Fruit fly (Drosophila melanogaster): ENCODE data around the gene kin17.

Gene kin17

dm6 chr3L:20354363-20354762 is 2.2 kb upstream of the kin17 start:
- TF ChIP-seq CG4318 (GFP tag; optimal IDR thresholded peaks at IDR 0.05) (no peak), fd59A (GFP tag; optimal IDR thresholded peaks at IDR 0.05) (no peak), dsx (GFP tag; optimal IDR thresholded peaks at IDR 0.05; ENCODE audit: poor library complexity, severe bottlenecking) (no peak), Eip93F (GFP tag; optimal IDR thresholded peaks at IDR 0.05) (no peak), CG11294 (GFP tag; IDR thresholded peaks at IDR 0.05) (no peak)

- TF ChIP-seq CG10631 (GFP tag; optimal IDR thresholded peaks at IDR 0.05), result no peak
- TF ChIP-seq CG11294 (GFP tag; IDR thresholded peaks at IDR 0.05), result no peak
- TF ChIP-seq CG3919 (GFP tag; optimal IDR thresholded peaks at IDR 0.05), result no peak
- peak; percentile 98 for TF ChIP-seq svp (GFP tag)
Measured at dm6 chr3L:20354872-20355271, 1.7 kb upstream of the kin17 start.

- no peak for TF ChIP-seq fd59A (GFP tag; optimal IDR thresholded peaks at IDR 0.05)
- TF ChIP-seq Sox102F (GFP tag; optimal IDR thresholded peaks at IDR 0.05), result no peak
- TF ChIP-seq lz (GFP tag; optimal IDR thresholded peaks at IDR 0.05), result no peak
- TF ChIP-seq cyc (GFP tag; optimal IDR thresholded peaks at IDR 0.05), result no peak
- no peak for TF ChIP-seq Hr39 (GFP tag; optimal IDR thresholded peaks at IDR 0.05)
- no peak for TF ChIP-seq acj6 (GFP tag; optimal IDR thresholded peaks at IDR 0.05)
- no peak for TF ChIP-seq CG16779 (tag; optimal IDR thresholded peaks at IDR 0.05)
- TF ChIP-seq spab (GFP tag; optimal IDR thresholded peaks at IDR 0.05), result no peak
Measured at dm6 chr3L:20358212-20358611, 1.6 kb downstream of the kin17 start, which contains the start of gene CG5665. Gene CG5665, plus strand, starts transcription at chr3L:20358512.

dm6 chr3L:20361389-20361788 is 4.8 kb downstream of the kin17 start, which contains the start of gene Prim2:
Gene Prim2, minus strand, starts transcription at chr3L:20361585.
- no peak for TF ChIP-seq net (GFP tag; optimal IDR thresholded peaks at IDR 0.05)

dm6 chr3L:20366074-20366473 is 9.5 kb downstream of the kin17 start:
- TF ChIP-seq svp (GFP tag), result no peak
- TF ChIP-seq CG4318 (GFP tag; optimal IDR thresholded peaks at IDR 0.05), result no peak
- no peak for TF ChIP-seq CG32006 (GFP tag; optimal IDR thresholded peaks at IDR 0.05)
- no peak for TF ChIP-seq vri (GFP tag; optimal IDR thresholded peaks at IDR 0.05)
- no peak for TF ChIP-seq CG6276 (GFP tag; optimal IDR thresholded peaks at IDR 0.05)
- no peak for TF ChIP-seq CG15336 (GFP tag; IDR thresholded peaks at IDR 0.05)
- TF ChIP-seq CG3919 (GFP tag; optimal IDR thresholded peaks at IDR 0.05), result no peak
- no peak for TF ChIP-seq CG6808 (GFP tag; optimal IDR thresholded peaks at IDR 0.05)
- TF ChIP-seq lz (GFP tag; optimal IDR thresholded peaks at IDR 0.05), result no peak
- TF ChIP-seq Smox (GFP tag; optimal IDR thresholded peaks at IDR 0.05), result no peak
- TF ChIP-seq esn (GFP tag; optimal IDR thresholded peaks at IDR 0.05), result no peak
- no peak for TF ChIP-seq Hr4 (GFP tag; optimal IDR thresholded peaks at IDR 0.05)
- no peak for TF ChIP-seq CG11902 (GFP tag; optimal IDR thresholded peaks at IDR 0.05)
- TF ChIP-seq Ets21C (GFP tag; optimal IDR thresholded peaks at IDR 0.05), result no peak
- no peak for TF ChIP-seq cyc (GFP tag; optimal IDR thresholded peaks at IDR 0.05)
- no peak for TF ChIP-seq CG10669 (GFP tag; optimal IDR thresholded peaks at IDR 0.05)
- TF ChIP-seq dsx (GFP tag; optimal IDR thresholded peaks at IDR 0.05; ENCODE audit: poor library complexity, severe bottlenecking), result no peak
- no peak for TF ChIP-seq Hr38 (GFP tag; optimal IDR thresholded peaks at IDR 0.05)

dm6 chr3L:20366674-20367372 is 10.2 kb downstream of the kin17 start, which contains the start of the genes Toll-9 and in:
Gene Toll-9, minus strand, starts transcription at chr3L:20366724.
Gene in, plus strand, starts transcription at chr3L:20367198.
- TF ChIP-seq ss (GFP tag; optimal IDR thresholded peaks at IDR 0.05) (no peak), CG7368 (GFP tag; optimal IDR thresholded peaks at IDR 0.05) (no peak), CG15336 (GFP tag; IDR thresholded peaks at IDR 0.05) (peak; percentile 33; the same call in 1 of the 2 replicates), CG10631 (GFP tag; optimal IDR thresholded peaks at IDR 0.05) (no peak), Hr39 (GFP tag; optimal IDR thresholded peaks at IDR 0.05) (no peak), CG8632 (GFP tag; optimal IDR thresholded peaks at IDR 0.05) (no peak), eg (GFP tag; IDR thresholded peaks at IDR 0.05) (peak; percentile 28; the same call in 1 of the 3 replicates), CG6276 (GFP tag; optimal IDR thresholded peaks at IDR 0.05) (no peak), achi (GFP tag; optimal IDR thresholded peaks at IDR 0.05) (no peak), CG3032 (tag; optimal IDR thresholded peaks at IDR 0.05) (no peak), CG8119 (GFP tag; IDR thresholded peaks at IDR 0.05) (peak; percentile 39; the same call in 1 of the 3 replicates), CG1621 (tag; optimal IDR thresholded peaks at IDR 0.05) (peak; percentile 59), net (GFP tag; optimal IDR thresholded peaks at IDR 0.05) (no peak), CG3919 (GFP tag; optimal IDR thresholded peaks at IDR 0.05) (no peak), CG6854 (GFP tag; optimal IDR thresholded peaks at IDR 0.05) (peak; percentile 48), topi (GFP tag; optimal IDR thresholded peaks at IDR 0.05) (no peak), CG10669 (GFP tag; optimal IDR thresholded peaks at IDR 0.05) (no peak), Gug (GFP tag; IDR thresholded peaks at IDR 0.05) (no peak), Eip93F (GFP tag; optimal IDR thresholded peaks at IDR 0.05) (no peak)

All from whole organism, prepupa.